Fruit fly (Drosophila melanogaster) whole organism, embryonic: ENCODE results near the gene Pex5.
A peak's percentile ranks its signal among the peaks of the same experiment; 100 is the strongest.

Experiments
- BtbVII ChIP-seq: fragments of 200-800 bp; sonication (Bioruptor generic); optimal IDR thresholded peaks from 3 replicates; lab custom pipeline; 2017; ENCODE audit warnings: missing biosample characterization, mild to moderate bottlenecking, missing genetic modification characterization
- CG10979 ChIP-seq: fragments of 200-800 bp; sonication (Bioruptor generic); optimal IDR thresholded peaks from 2 replicates; lab custom pipeline; 2018; ENCODE audit warnings: missing biosample characterization, mild to moderate bottlenecking, missing genetic modification characterization, moderate library complexity
- CG11456 ChIP-seq: fragments of 200-800 bp; sonication (Bioruptor generic); IDR thresholded peaks from 3 replicates; pipeline ENCODE4 v1.3.6; 2022; ENCODE audit warnings: missing biosample characterization, missing genetic modification characterization
- CG12219 ChIP-seq: fragments of 200-800 bp; sonication (Bioruptor generic); optimal IDR thresholded peaks from 3 replicates; lab custom pipeline; 2018; ENCODE audit warnings: missing biosample characterization, mild to moderate bottlenecking, missing genetic modification characterization
- CG12769 ChIP-seq: fragments of 200-800 bp; sonication (Bioruptor generic); optimal IDR thresholded peaks from 2 replicates; lab custom pipeline; 2019; ENCODE audit warnings: missing biosample characterization, mild to moderate bottlenecking, missing genetic modification characterization, moderate library complexity
- CG13296 ChIP-seq: fragments of 200-800 bp; sonication (Bioruptor generic); optimal IDR thresholded peaks from 3 replicates; lab custom pipeline; 2018; ENCODE audit warnings: missing biosample characterization, mild to moderate bottlenecking, missing genetic modification characterization
- CG13624 ChIP-seq: fragments of 200-800 bp; sonication (Bioruptor generic); optimal IDR thresholded peaks from 2 replicates; lab custom pipeline; 2016; ENCODE audit warnings: missing biosample characterization, missing genetic modification characterization
- CG14965 ChIP-seq: fragments of 200-800 bp; sonication (Bioruptor generic); optimal IDR thresholded peaks from 2 replicates; lab custom pipeline; 2016; ENCODE audit warnings: missing biosample characterization, missing genetic modification characterization, borderline replicate concordance
- CG15696 ChIP-seq: fragments of 200-800 bp; sonication (Bioruptor generic); optimal IDR thresholded peaks from 2 replicates; lab custom pipeline; 2019; ENCODE audit warnings: missing biosample characterization, mild to moderate bottlenecking, missing genetic modification characterization, moderate library complexity
- CG1647 ChIP-seq: fragments of 200-800 bp; sonication (Bioruptor generic); optimal IDR thresholded peaks from 3 replicates; lab custom pipeline; 2016; ENCODE audit warnings: missing biosample characterization, missing genetic modification characterization
- CG16813 ChIP-seq: fragments of 200-800 bp; sonication (Bioruptor generic); IDR thresholded peaks from 3 replicates; pipeline ENCODE4 v1.3.6; 2022; ENCODE audit warnings: missing biosample characterization, missing genetic modification characterization; ENCODE audit not compliant: partially characterized antibody
- CG17568 ChIP-seq: fragments of 200-800 bp; sonication (Bioruptor generic); optimal IDR thresholded peaks from 2 replicates; lab custom pipeline; 2018; ENCODE audit warnings: missing biosample characterization, mild to moderate bottlenecking, missing genetic modification characterization, moderate library complexity
- CG1792 ChIP-seq: fragments of 200-800 bp; sonication (Bioruptor generic); optimal IDR thresholded peaks from 2 replicates; lab custom pipeline; 2016; ENCODE audit warnings: missing biosample characterization, missing genetic modification characterization
- CG18599 ChIP-seq: fragments of 200-800 bp; sonication (Bioruptor generic); optimal IDR thresholded peaks from 3 replicates; lab custom pipeline; 2017; ENCODE audit warnings: missing biosample characterization, missing genetic modification characterization, mild to moderate bottlenecking, moderate library complexity, missing genetic modification reagents
- CG30403 ChIP-seq: fragments of 200-800 bp; sonication (Bioruptor generic); optimal IDR thresholded peaks from 3 replicates; lab custom pipeline; 2016; ENCODE audit warnings: missing biosample characterization, missing genetic modification characterization
- CG3726 ChIP-seq: fragments of 200-800 bp; sonication (Bioruptor generic); IDR thresholded peaks from 3 replicates; pipeline ENCODE4, ENCODE4 v1.3.6; 2022; ENCODE audit warnings: missing biosample characterization, missing genetic modification characterization
- CG3995 ChIP-seq: fragments of 200-800 bp; sonication (Bioruptor generic); optimal IDR thresholded peaks from 3 replicates; lab custom pipeline; 2016; ENCODE audit warnings: missing biosample characterization, missing genetic modification characterization
- CG42726 ChIP-seq: fragments of 200-800 bp; sonication (Bioruptor generic); IDR thresholded peaks from 2 replicates; pipeline ENCODE4 v1.3.6; 2022; ENCODE audit warnings: missing biosample characterization, missing genetic modification characterization; ENCODE audit not compliant: partially characterized antibody
- CG4820 ChIP-seq: fragments of 200-800 bp; sonication (Bioruptor generic); optimal IDR thresholded peaks from 3 replicates; lab custom pipeline; 2016; ENCODE audit warnings: missing biosample characterization, missing genetic modification characterization
- CG4854 ChIP-seq: fragments of 200-800 bp; sonication (Bioruptor generic); optimal IDR thresholded peaks from 2 replicates; lab custom pipeline; 2016; ENCODE audit warnings: missing biosample characterization, missing genetic modification characterization, inconsistent platforms
- CG6175 ChIP-seq: fragments of 200-800 bp; sonication (Bioruptor generic); IDR thresholded peaks from 3 replicates; pipeline ENCODE4 v1.3.6; 2022; ENCODE audit warnings: missing biosample characterization, missing genetic modification characterization
- CG8388 ChIP-seq: fragments of 200-800 bp; sonication (Bioruptor generic); optimal IDR thresholded peaks from 2 replicates; lab custom pipeline; 2019; ENCODE audit warnings: missing biosample characterization, mild to moderate bottlenecking, missing genetic modification characterization, moderate library complexity
- CG8924 ChIP-seq: fragments of 200-800 bp; optimal IDR thresholded peaks from 3 replicates; lab custom pipeline; 2019; ENCODE audit warnings: missing biosample characterization, mild to moderate bottlenecking, missing genetic modification characterization, moderate library complexity
- CG9876 ChIP-seq: fragments of 200-800 bp; sonication (Bioruptor generic); optimal IDR thresholded peaks from 2 replicates; lab custom pipeline; 2016; ENCODE audit warnings: missing biosample characterization, missing genetic modification characterization
- Chrac-16 ChIP-seq: fragments of 200-800 bp; sonication (Bioruptor generic); optimal IDR thresholded peaks from 3 replicates; lab custom pipeline; 2016; ENCODE audit warnings: missing biosample characterization, missing genetic modification characterization
- Doc3 ChIP-seq: fragments of 200-800 bp; sonication (Bioruptor generic); IDR thresholded peaks from 3 replicates; pipeline ENCODE4 v1.3.6; 2022; ENCODE audit warnings: missing biosample characterization, missing genetic modification characterization; ENCODE audit not compliant: partially characterized antibody
- E2f2 ChIP-seq: fragments of 200-800 bp; sonication (Bioruptor generic); IDR thresholded peaks from 2 replicates; pipeline ENCODE4 v1.3.6; 2022; ENCODE audit warnings: missing biosample characterization, missing genetic modification characterization
- ERR ChIP-seq: fragments of 200-800 bp; sonication (Bioruptor generic); optimal IDR thresholded peaks from 2 replicates; lab custom pipeline; 2016; ENCODE audit warnings: missing biosample characterization, missing genetic modification characterization
- Elba2 ChIP-seq: fragments of 200-800 bp; sonication (Bioruptor generic); optimal IDR thresholded peaks from 3 replicates; lab custom pipeline; 2016; ENCODE audit warnings: missing biosample characterization, missing genetic modification characterization
- Fer1 ChIP-seq: fragments of 200-800 bp; sonication (Bioruptor generic); optimal IDR thresholded peaks from 2 replicates; lab custom pipeline; 2017; ENCODE audit warnings: missing biosample characterization, mild to moderate bottlenecking, missing genetic modification characterization
- HLHmδ ChIP-seq: fragments of 200-800 bp; sonication (Bioruptor generic); optimal IDR thresholded peaks from 2 replicates; lab custom pipeline; 2018; ENCODE audit warnings: missing biosample characterization, mild to moderate bottlenecking, missing genetic modification characterization, moderate library complexity
- Hand ChIP-seq: fragments of 200-800 bp; sonication (Bioruptor generic); optimal IDR thresholded peaks from 2 replicates; lab custom pipeline; 2017; ENCODE audit warnings: mild to moderate bottlenecking, missing biosample characterization, missing genetic modification reagents, missing genetic modification characterization
- Med ChIP-seq: fragments of 200-800 bp; sonication (Bioruptor generic); peaks from one replicate; lab custom pipeline; 2016; ENCODE audit warnings: missing biosample characterization, missing genetic modification characterization, mild to moderate bottlenecking, inconsistent platforms, moderate library complexity
- NC2β ChIP-seq: fragments of 200-800 bp; sonication (Bioruptor generic); optimal IDR thresholded peaks from 2 replicates; lab custom pipeline; 2016; ENCODE audit warnings: missing biosample characterization, missing genetic modification characterization
- Rx ChIP-seq: fragments of 200-800 bp; sonication (Bioruptor generic); IDR thresholded peaks from 2 replicates; pipeline ENCODE4 v1.3.6; 2022; ENCODE audit warnings: missing biosample characterization, missing genetic modification characterization
- Sox102F ChIP-seq: fragments of 200-800 bp; sonication (Bioruptor generic); optimal IDR thresholded peaks from 2 replicates; lab custom pipeline; 2018; ENCODE audit warnings: missing biosample characterization, mild to moderate bottlenecking, missing genetic modification characterization, moderate library complexity
- ap ChIP-seq: fragments of 200-800 bp; sonication (Bioruptor generic); IDR thresholded peaks from 2 replicates; pipeline ENCODE4 v1.3.6; 2022; ENCODE audit warnings: missing biosample characterization, missing genetic modification characterization
- chm ChIP-seq: fragments of 200-800 bp; sonication (Bioruptor generic); IDR thresholded peaks from 2 replicates; pipeline ENCODE4 v1.3.6; 2022; ENCODE audit warnings: missing biosample characterization, missing genetic modification characterization
- chn ChIP-seq: fragments of 200-800 bp; sonication (Bioruptor generic); optimal IDR thresholded peaks from 2 replicates; lab custom pipeline; 2016; ENCODE audit warnings: missing biosample characterization, missing genetic modification characterization
- disco-r ChIP-seq: fragments of 200-800 bp; sonication (Bioruptor generic); optimal IDR thresholded peaks from 2 replicates; lab custom pipeline; 2016; ENCODE audit warnings: missing biosample characterization, missing genetic modification characterization
- fd96Cb ChIP-seq: fragments of 200-800 bp; sonication (Bioruptor generic); optimal IDR thresholded peaks from 2 replicates; lab custom pipeline; 2018; ENCODE audit warnings: missing biosample characterization, mild to moderate bottlenecking, missing genetic modification characterization, moderate library complexity
- gsb-n ChIP-seq: fragments of 200-800 bp; sonication (Bioruptor generic); optimal IDR thresholded peaks from 3 replicates; lab custom pipeline; 2018; ENCODE audit warnings: missing biosample characterization, mild to moderate bottlenecking, missing genetic modification characterization
- ham ChIP-seq: fragments of 200-800 bp; sonication (Bioruptor generic); IDR thresholded peaks from 2 replicates; pipeline ENCODE4 v1.3.6; 2022; ENCODE audit warnings: missing biosample characterization, missing genetic modification characterization
- her ChIP-seq: fragments of 200-800 bp; sonication (Bioruptor generic); optimal IDR thresholded peaks from 2 replicates; lab custom pipeline; 2016; ENCODE audit warnings: missing biosample characterization, missing genetic modification characterization
- knrl ChIP-seq: fragments of 200-800 bp; sonication (Bioruptor generic); IDR thresholded peaks from 3 replicates; pipeline ENCODE4 v1.3.6; 2022; ENCODE audit warnings: missing biosample characterization, missing genetic modification characterization; ENCODE audit not compliant: partially characterized antibody
- oc ChIP-seq: fragments of 200-800 bp; sonication (Bioruptor generic); optimal IDR thresholded peaks from 2 replicates; lab custom pipeline; 2018; ENCODE audit warnings: missing biosample characterization, mild to moderate bottlenecking, missing genetic modification characterization, moderate library complexity
- pfk ChIP-seq: fragments of 200-800 bp; sonication (Bioruptor generic); optimal IDR thresholded peaks from 2 replicates; lab custom pipeline; 2018; ENCODE audit warnings: missing biosample characterization, mild to moderate bottlenecking, missing genetic modification characterization, moderate library complexity
- pho ChIP-seq: fragments of 200-800 bp; sonication (Bioruptor generic); optimal IDR thresholded peaks from 2 replicates; lab custom pipeline; 2016; ENCODE audit warnings: missing biosample characterization, missing genetic modification characterization
- repo ChIP-seq: fragments of 200-800 bp; sonication (Bioruptor generic); optimal IDR thresholded peaks from 2 replicates; lab custom pipeline; 2016; ENCODE audit warnings: missing biosample characterization, missing genetic modification characterization
- sob ChIP-seq: fragments of 200-800 bp; sonication (Bioruptor generic); IDR thresholded peaks from 2 replicates; pipeline ENCODE4 v1.3.6; 2022; ENCODE audit warnings: missing biosample characterization, missing genetic modification characterization

The Pex5 gene

DNA sequence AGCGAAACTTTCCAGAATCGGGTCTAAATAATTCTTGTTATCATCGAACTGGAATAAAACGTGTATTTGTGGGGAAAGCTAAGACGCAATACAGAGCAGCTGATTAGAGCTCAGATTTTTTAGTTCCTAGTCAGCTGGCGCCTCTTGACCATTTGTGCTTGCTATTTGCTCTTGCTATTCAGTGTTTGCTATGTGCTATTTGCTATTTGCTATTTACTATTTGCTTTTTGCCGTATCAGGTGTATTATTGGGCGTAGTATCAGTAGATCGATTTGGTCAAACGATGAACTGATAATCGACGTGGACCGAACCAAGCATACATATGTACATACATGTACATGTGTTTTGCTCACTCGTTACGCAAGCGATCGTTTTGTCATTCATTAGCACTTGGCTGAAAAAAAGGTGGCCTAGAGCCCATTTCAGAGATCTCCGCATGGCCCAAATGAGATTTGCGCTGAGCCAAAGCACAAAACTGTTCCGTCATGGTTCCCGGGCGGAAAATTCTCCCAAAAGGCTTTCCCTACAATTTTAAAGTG, 23.4 kb downstream of the Pex5 start (continued):
- no peak for TF ChIP-seq CG10979 (tag; lab: Kevin White, UChicago)
- TF ChIP-seq chm (GFP tag; lab: Robert Waterston, UW), result no peak
- TF ChIP-seq CG3726, result 0 out of 3 replicates have a peak, but pooled peaks have one; percentile 25
- no peak for TF ChIP-seq knrl
- TF ChIP-seq CG16813, result no peak
- TF ChIP-seq CG17568 (GFP tag; lab: Kevin White, UChicago), result peak; percentile 43
- TF ChIP-seq BtbVII (GFP tag; lab: Kevin White, UChicago), result peak; percentile 50
- TF ChIP-seq repo (GFP tag; lab: Kevin White, UChicago), result peak; percentile 27
- TF ChIP-seq CG11456, result peak; percentile 59; the same call in 1 of the 3 replicates
- no peak for TF ChIP-seq CG1647
- TF ChIP-seq CG14965, result peak; percentile 35
- TF ChIP-seq Fer1, result peak; percentile 67
- TF ChIP-seq fd96Cb (tag; lab: Kevin White, UChicago), result no peak
- TF ChIP-seq pho (GFP tag; lab: Kevin White, UChicago), result peak; percentile 72
- TF ChIP-seq oc, result no peak
- TF ChIP-seq CG6175 (GFP tag; lab: Robert Waterston, UW), result peak; percentile 61; the same call in 1 of the 3 replicates
- TF ChIP-seq CG4854 (GFP tag; lab: Kevin White, UChicago), result peak; percentile 13
- peak; percentile 38; the same call in 1 of the 2 replicates for TF ChIP-seq E2f2 (GFP tag; lab: Robert Waterston, UW)
- peak; percentile 11 for TF ChIP-seq ERR (GFP tag; lab: Kevin White, UChicago)
- TF ChIP-seq Rx, result no peak
- no peak for TF ChIP-seq HLHmδ
- TF ChIP-seq CG12769 (tag; lab: Kevin White, UChicago), result peak; percentile 74
- peak; percentile 0 for TF ChIP-seq disco-r (GFP tag; lab: Kevin White, UChicago)
- peak; percentile 28 for TF ChIP-seq CG13624 (GFP tag; lab: Kevin White, UChicago)
- peak; percentile 18 for TF ChIP-seq pfk (GFP tag; lab: Kevin White, UChicago)
- no peak for TF ChIP-seq CG12219 (GFP tag; lab: Kevin White, UChicago)
- TF ChIP-seq Chrac-16, result no peak
- TF ChIP-seq Doc3 (GFP tag; lab: Robert Waterston, UW), result no peak
- peak; percentile 93 for TF ChIP-seq Med (GFP tag; lab: Kevin White, UChicago)
- TF ChIP-seq CG4820 (GFP tag; lab: Kevin White, UChicago), result no peak
- peak; percentile 74 for TF ChIP-seq her (GFP tag; lab: Kevin White, UChicago)
- no peak for TF ChIP-seq CG15696 (tag; lab: Kevin White, UChicago)
- no peak for TF ChIP-seq CG30403 (GFP tag; lab: Kevin White, UChicago)
- peak; percentile 51 for TF ChIP-seq NC2β
- no peak for TF ChIP-seq chn (GFP tag; lab: Kevin White, UChicago)
- peak; percentile 57; the same call in 1 of the 2 replicates for TF ChIP-seq ham (GFP tag; lab: Robert Waterston, UW)
- peak; percentile 46; the same call in 1 of the 2 replicates for TF ChIP-seq sob
- TF ChIP-seq Hand, result no peak
- peak; percentile 36 for TF ChIP-seq CG9876 (GFP tag; lab: Kevin White, UChicago)
- no peak for TF ChIP-seq CG8924 (tag; lab: Kevin White, UChicago)
- peak; percentile 38 for TF ChIP-seq Sox102F (GFP tag; lab: Kevin White, UChicago)
- TF ChIP-seq CG13296 (GFP tag; lab: Kevin White, UChicago), result peak; percentile 65
- peak; percentile 87 for TF ChIP-seq CG1792
- no peak for TF ChIP-seq CG8388 (GFP tag; lab: Kevin White, UChicago)
- TF ChIP-seq ap (GFP tag; lab: Robert Waterston, UW), result no peak
- TF ChIP-seq gsb-n, result peak; percentile 34
- no peak for TF ChIP-seq CG3995 (GFP tag; lab: Kevin White, UChicago)
- TF ChIP-seq CG42726 (GFP tag; lab: Robert Waterston, UW), result no peak
- peak; percentile 69 for TF ChIP-seq CG18599 (GFP tag; lab: Kevin White, UChicago)
- TF ChIP-seq Elba2 (GFP tag; lab: Kevin White, UChicago), result no peak
